Fruit fly (Drosophila melanogaster) whole organism, embryonic: ENCODE results near the gene MESR3.
A peak's percentile ranks its signal among the peaks of the same experiment; 100 is the strongest.

Source experiments
- Antp ChIP-seq: fragments of 200-800 bp; sonication (Bioruptor generic); optimal IDR thresholded peaks from 3 replicates; lab custom pipeline; 2016; ENCODE audit warnings: missing biosample characterization, missing genetic modification characterization
- Bgb ChIP-seq: fragments of 200-800 bp; sonication (Bioruptor generic); IDR thresholded peaks from 2 replicates; pipeline ENCODE4 v1.3.6; 2022; ENCODE audit warnings: missing biosample characterization, missing genetic modification characterization; ENCODE audit not compliant: partially characterized antibody
- Bteb2 ChIP-seq: fragments of 200-800 bp; sonication (Bioruptor generic); optimal IDR thresholded peaks from 2 replicates; lab custom pipeline; 2016; ENCODE audit warnings: missing biosample characterization, missing genetic modification characterization
- CG10147 ChIP-seq: fragments of 200-800 bp; sonication (Bioruptor generic); optimal IDR thresholded peaks from 2 replicates; lab custom pipeline; 2019; ENCODE audit warnings: missing biosample characterization, mild to moderate bottlenecking, missing genetic modification characterization, moderate library complexity
- CG10431 ChIP-seq: fragments of 200-800 bp; sonication (Bioruptor generic); optimal IDR thresholded peaks from 3 replicates; lab custom pipeline; 2018; ENCODE audit warnings: missing biosample characterization, mild to moderate bottlenecking, missing genetic modification characterization
- CG11695 ChIP-seq: fragments of 200-800 bp; sonication (Bioruptor generic); IDR thresholded peaks from 3 replicates; pipeline ENCODE4 v1.3.6; 2022; ENCODE audit warnings: missing biosample characterization, missing genetic modification characterization
- CG12155 ChIP-seq: fragments of 200-800 bp; sonication (Bioruptor generic); optimal IDR thresholded peaks from 3 replicates; lab custom pipeline; 2016; ENCODE audit warnings: missing biosample characterization, missing genetic modification characterization
- CG12391 ChIP-seq: fragments of 200-800 bp; sonication (Bioruptor generic); optimal IDR thresholded peaks from 3 replicates; lab custom pipeline; 2018; ENCODE audit warnings: missing biosample characterization, mild to moderate bottlenecking, missing genetic modification characterization, moderate library complexity
- CG14441 ChIP-seq: fragments of 200-800 bp; sonication (Bioruptor generic); IDR thresholded peaks from 2 replicates; pipeline ENCODE4 v1.3.6; 2022; ENCODE audit warnings: missing biosample characterization, missing genetic modification characterization
- CG14667 ChIP-seq: fragments of 200-800 bp; sonication (Bioruptor generic); IDR thresholded peaks from 2 replicates; pipeline ENCODE4 v1.3.6; 2022; ENCODE audit warnings: missing biosample characterization, missing genetic modification characterization
- CG1603 ChIP-seq: fragments of 200-800 bp; sonication (Bioruptor generic); optimal IDR thresholded peaks from 2 replicates; lab custom pipeline; 2019; ENCODE audit warnings: missing biosample characterization, mild to moderate bottlenecking, missing genetic modification characterization, moderate library complexity
- CG16813 ChIP-seq: fragments of 200-800 bp; sonication (Bioruptor generic); IDR thresholded peaks from 3 replicates; pipeline ENCODE4 v1.3.6; 2022; ENCODE audit warnings: missing biosample characterization, missing genetic modification characterization; ENCODE audit not compliant: partially characterized antibody
- CG17912 ChIP-seq: fragments of 200-800 bp; sonication (Bioruptor generic); optimal IDR thresholded peaks from 2 replicates; lab custom pipeline; 2018; ENCODE audit warnings: missing biosample characterization, mild to moderate bottlenecking, missing genetic modification characterization
- CG2120 ChIP-seq: fragments of 200-800 bp; sonication (Bioruptor generic); optimal IDR thresholded peaks from 3 replicates; lab custom pipeline; 2016; ENCODE audit warnings: missing biosample characterization, missing genetic modification characterization
- CG2678 ChIP-seq: fragments of 200-800 bp; sonication (Bioruptor generic); optimal IDR thresholded peaks from 3 replicates; lab custom pipeline; 2019; ENCODE audit warnings: missing biosample characterization, mild to moderate bottlenecking, missing genetic modification characterization, moderate library complexity
- CG31365 ChIP-seq: fragments of 200-800 bp; sonication (Bioruptor generic); optimal IDR thresholded peaks from 2 replicates; lab custom pipeline; 2018; ENCODE audit warnings: missing biosample characterization, mild to moderate bottlenecking, missing genetic modification characterization
- CG34422 ChIP-seq: fragments of 200-800 bp; sonication (Bioruptor generic); IDR thresholded peaks from 3 replicates; pipeline ENCODE4 v1.3.6; 2022; ENCODE audit warnings: missing biosample characterization, missing genetic modification characterization
- CG6175 ChIP-seq: fragments of 200-800 bp; sonication (Bioruptor generic); IDR thresholded peaks from 3 replicates; pipeline ENCODE4 v1.3.6; 2022; ENCODE audit warnings: missing biosample characterization, missing genetic modification characterization
- CG6683 ChIP-seq: fragments of 200-800 bp; sonication (Bioruptor generic); optimal IDR thresholded peaks from 2 replicates; lab custom pipeline; 2017; ENCODE audit warnings: missing biosample characterization, mild to moderate bottlenecking, missing genetic modification characterization, missing genetic modification reagents
- CG7372 ChIP-seq: fragments of 200-800 bp; sonication (Bioruptor generic); IDR thresholded peaks from 2 replicates; pipeline ENCODE4 v1.3.6; 2022; ENCODE audit warnings: missing biosample characterization, missing genetic modification characterization
- CG7556 ChIP-seq: fragments of 200-800 bp; sonication (Bioruptor generic); optimal IDR thresholded peaks from 2 replicates; lab custom pipeline; 2017; ENCODE audit warnings: missing biosample characterization, mild to moderate bottlenecking, missing genetic modification characterization
- CG7745 ChIP-seq: fragments of 200-800 bp; sonication (Bioruptor generic); optimal IDR thresholded peaks from 2 replicates; lab custom pipeline; 2018; ENCODE audit warnings: missing biosample characterization, mild to moderate bottlenecking, missing genetic modification characterization, moderate library complexity
- CG7786 ChIP-seq: fragments of 200-800 bp; sonication (Bioruptor generic); optimal IDR thresholded peaks from 2 replicates; lab custom pipeline; 2016; ENCODE audit warnings: missing biosample characterization, missing genetic modification characterization
- CG7987 ChIP-seq: fragments of 200-800 bp; sonication (Bioruptor generic); optimal IDR thresholded peaks from 2 replicates; lab custom pipeline; 2018; ENCODE audit warnings: missing biosample characterization, mild to moderate bottlenecking, missing genetic modification characterization, moderate library complexity
- CG8089 ChIP-seq: fragments of 200-800 bp; sonication (Bioruptor generic); optimal IDR thresholded peaks from 3 replicates; lab custom pipeline; 2016; ENCODE audit warnings: missing biosample characterization, missing genetic modification characterization
- CG8281 ChIP-seq: fragments of 200-800 bp; sonication (Bioruptor generic); optimal IDR thresholded peaks from 2 replicates; lab custom pipeline; 2018; ENCODE audit warnings: missing biosample characterization, mild to moderate bottlenecking, missing genetic modification characterization, moderate library complexity
- CG9215 ChIP-seq: fragments of 200-800 bp; sonication (Bioruptor generic); IDR thresholded peaks from 2 replicates; pipeline ENCODE4 v1.3.6; 2022; ENCODE audit warnings: missing biosample characterization, missing genetic modification characterization
- CTCF ChIP-seq: fragments of 200-800 bp; sonication (Bioruptor generic); optimal IDR thresholded peaks from 2 replicates; lab custom pipeline; 2017; ENCODE audit warnings: missing biosample characterization, mild to moderate bottlenecking, missing genetic modification characterization, moderate library complexity
- CkIIα-i1 ChIP-seq: fragments of 200-800 bp; sonication (Bioruptor generic); IDR thresholded peaks from 2 replicates; pipeline ENCODE4 v1.3.6; 2022; ENCODE audit warnings: missing biosample characterization, missing genetic modification characterization
- D19B ChIP-seq: fragments of 200-800 bp; sonication (Bioruptor generic); optimal IDR thresholded peaks from 2 replicates; lab custom pipeline; 2017; ENCODE audit warnings: missing biosample characterization, mild to moderate bottlenecking, missing genetic modification characterization
- Dll ChIP-seq: fragments of 200-800 bp; sonication (Bioruptor generic); IDR thresholded peaks from 4 replicates; pipeline ENCODE4 v1.3.6; 2022; ENCODE audit warnings: missing biosample characterization, missing genetic modification characterization; ENCODE audit not compliant: partially characterized antibody
- Jarid2 ChIP-seq: fragments of 200-800 bp; sonication (Bioruptor generic); optimal IDR thresholded peaks from 3 replicates; lab custom pipeline; 2017; ENCODE audit warnings: mild to moderate bottlenecking, missing biosample characterization, missing genetic modification reagents, missing genetic modification characterization
- Mrtf ChIP-seq: fragments of 200-800 bp; sonication (Bioruptor generic); IDR thresholded peaks from 3 replicates; pipeline ENCODE4 v1.3.6; 2022; ENCODE audit warnings: missing biosample characterization, missing genetic modification characterization
- Xbp1 ChIP-seq: fragments of 200-800 bp; sonication (Bioruptor generic); optimal IDR thresholded peaks from 3 replicates; lab custom pipeline; 2016; ENCODE audit warnings: missing biosample characterization, mild to moderate bottlenecking, missing genetic modification characterization
- Xrp1 ChIP-seq: fragments of 200-800 bp; sonication (Bioruptor generic); IDR thresholded peaks from 2 replicates; pipeline ENCODE4 v1.3.6; 2022; ENCODE audit warnings: missing biosample characterization, missing genetic modification characterization
- YL-1 ChIP-seq: fragments of 200-800 bp; sonication (Bioruptor generic); optimal IDR thresholded peaks from 3 replicates; lab custom pipeline; 2017; ENCODE audit warnings: missing biosample characterization, mild to moderate bottlenecking, missing genetic modification characterization
- bigmax ChIP-seq: fragments of 200-800 bp; sonication (Bioruptor generic); optimal IDR thresholded peaks from 2 replicates; lab custom pipeline; 2018; ENCODE audit warnings: missing biosample characterization, mild to moderate bottlenecking, missing genetic modification characterization
- cas ChIP-seq: fragments of 200-800 bp; sonication (Bioruptor generic); IDR thresholded peaks from 2 replicates; pipeline ENCODE4 v1.3.6; 2022; ENCODE audit warnings: missing biosample characterization, missing genetic modification characterization
- dan ChIP-seq: fragments of 200-800 bp; sonication (Bioruptor generic); IDR thresholded peaks from 2 replicates; pipeline ENCODE4 v1.3.6; 2022; ENCODE audit warnings: missing biosample characterization, missing genetic modification characterization
- ems ChIP-seq: fragments of 200-800 bp; sonication (Bioruptor generic); optimal IDR thresholded peaks from 3 replicates; lab custom pipeline; 2016; ENCODE audit warnings: missing biosample characterization, missing genetic modification characterization
- ftz-f1 ChIP-seq: fragments of 200-800 bp; sonication (Bioruptor generic); optimal IDR thresholded peaks from 2 replicates; lab custom pipeline; 2016; ENCODE audit warnings: missing biosample characterization, missing genetic modification characterization
- gcm2 ChIP-seq: fragments of 200-800 bp; sonication (Bioruptor generic); optimal IDR thresholded peaks from 2 replicates; lab custom pipeline; 2016; ENCODE audit warnings: missing biosample characterization, missing genetic modification characterization
- gfzf ChIP-seq: fragments of 200-800 bp; sonication (Bioruptor generic); optimal IDR thresholded peaks from 2 replicates; lab custom pipeline; 2016; ENCODE audit warnings: missing biosample characterization, mild to moderate bottlenecking, missing genetic modification characterization, moderate library complexity
- hbn ChIP-seq: fragments of 200-800 bp; sonication (Bioruptor generic); IDR thresholded peaks from 2 replicates; pipeline ENCODE4 v1.3.6; 2022; ENCODE audit warnings: missing biosample characterization, missing genetic modification characterization; ENCODE audit not compliant: partially characterized antibody
- lola ChIP-seq, 3 experiments: fragments of >200 bp in 2 of 3; fragments of 200-800 bp in 1 of 3; sonication (Bioruptor generic) in 1 of 3; optimal IDR thresholded peaks; 2 replicates each; lab custom pipeline; 2017 to 2019; ENCODE audit warnings: missing biosample characterization in 3 of 3, missing genetic modification characterization in 3 of 3, mild to moderate bottlenecking in 1 of 3, moderate library complexity in 1 of 3
- luna ChIP-seq: fragments of 200-800 bp; sonication (Bioruptor generic); optimal IDR thresholded peaks from 2 replicates; lab custom pipeline; 2016; ENCODE audit warnings: missing biosample characterization, missing genetic modification characterization
- mirr ChIP-seq: fragments of 200-800 bp; sonication (Bioruptor generic); optimal IDR thresholded peaks from 3 replicates; lab custom pipeline; 2018; ENCODE audit warnings: missing biosample characterization, mild to moderate bottlenecking, missing genetic modification characterization
- nom ChIP-seq: fragments of 200-800 bp; sonication (Bioruptor generic); optimal IDR thresholded peaks from 2 replicates; lab custom pipeline; 2017; ENCODE audit warnings: missing biosample characterization, missing genetic modification characterization, mild to moderate bottlenecking, moderate library complexity, missing genetic modification reagents
- rib ChIP-seq: fragments of 200-800 bp; sonication (Bioruptor generic); IDR thresholded peaks from 2 replicates; pipeline ENCODE4 v1.3.6; 2022; ENCODE audit warnings: missing biosample characterization, missing genetic modification characterization
- slou ChIP-seq: fragments of 200-800 bp; sonication (Bioruptor generic); optimal IDR thresholded peaks from 3 replicates; lab custom pipeline; 2016; ENCODE audit warnings: missing biosample characterization, missing genetic modification characterization
- tap ChIP-seq: fragments of 200-800 bp; optimal IDR thresholded peaks from 3 replicates; lab custom pipeline; 2019; ENCODE audit warnings: missing biosample characterization, mild to moderate bottlenecking, missing genetic modification characterization, moderate library complexity
- twi ChIP-seq: fragments of 200-800 bp; optimal IDR thresholded peaks from 2 replicates; lab custom pipeline; 2019; ENCODE audit warnings: missing biosample characterization, mild to moderate bottlenecking, missing genetic modification characterization, moderate library complexity

Gene MESR3

dm6 chr2L:18694724-18695105, 77.7 kb downstream of the MESR3 start (continued):
- TF ChIP-seq Antp (GFP tag; lab: Kevin White, UChicago) (no peak), CG10147 (GFP tag; lab: Kevin White, UChicago) (no peak), CG2678 (tag; lab: Kevin White, UChicago) (no peak), CG12391 (tag; lab: Kevin White, UChicago) (peak; percentile 40), slou (GFP tag; lab: Kevin White, UChicago) (no peak), CG1603 (tag; lab: Kevin White, UChicago) (no peak), mirr (GFP tag; lab: Kevin White, UChicago) (no peak), CG10431 (no peak), CTCF (GFP tag; lab: Kevin White, UChicago) (no peak), CG12155 (GFP tag; lab: Kevin White, UChicago) (no peak), cas (GFP tag; lab: Robert Waterston, UW) (no peak), ems (GFP tag; lab: Kevin White, UChicago) (no peak), CG6683 (GFP tag; lab: Kevin White, UChicago) (no peak), YL-1 (GFP tag; lab: Kevin White, UChicago) (no peak), CG2120 (GFP tag; lab: Kevin White, UChicago) (no peak), lola (GFP tag; optimal IDR thresholded peaks at IDR 0.05; lab: Kevin White, UChicago) (no peak), CG7745 (tag; lab: Kevin White, UChicago) (no peak), gcm2 (GFP tag; lab: Kevin White, UChicago) (no peak), CG14667 (GFP tag; lab: Robert Waterston, UW) (0 out of 2 replicates have a peak, but pooled peaks have one; percentile 16), CG16813 (GFP tag; lab: Robert Waterston, UW) (no peak), rib (no peak), gfzf (no peak), Xbp1 (no peak), nom (GFP tag; lab: Kevin White, UChicago) (no peak), hbn (GFP tag; lab: Robert Waterston, UW) (no peak), twi (tag; lab: Kevin White, UChicago) (no peak), dan (GFP tag; lab: Robert Waterston, UW) (no peak), CG8089 (no peak), CG14441 (peak; percentile 35; the same call in 1 of the 2 replicates), luna (GFP tag; lab: Kevin White, UChicago) (no peak), CG34422 (GFP tag; lab: Robert Waterston, UW) (no peak), Bgb (GFP tag; lab: Robert Waterston, UW) (no peak), ftz-f1 (no peak), CG11695 (GFP tag; lab: Robert Waterston, UW) (peak; percentile 62), CG7372 (GFP tag; lab: Robert Waterston, UW) (peak; percentile 57; the same call in 1 of the 2 replicates), Bteb2 (no peak), CG7556 (GFP tag; lab: Kevin White, UChicago) (peak; percentile 24), Mrtf (no peak), bigmax (no peak), CkIIα-i1 (GFP tag; lab: Robert Waterston, UW) (no peak), CG6175 (no peak), Xrp1 (GFP tag; lab: Robert Waterston, UW) (peak; percentile 55), CG31365 (no peak), CG17912 (GFP tag; lab: Kevin White, UChicago) (no peak), CG9215 (GFP tag; lab: Robert Waterston, UW) (no peak), CG7987 (no peak), tap (tag; lab: Kevin White, UChicago) (no peak), Jarid2 (no peak), CG8281 (tag; lab: Kevin White, UChicago) (no peak), CG7786 (GFP tag; lab: Kevin White, UChicago) (no peak), Dll (GFP tag; lab: Robert Waterston, UW) (no peak), D19B (GFP tag; lab: Kevin White, UChicago) (no peak)
